Worm (Caenorhabditis elegans) whole organism, L1 larva: ENCODE data around the gene C07A12.7.

Source experiments
- C34B4.2 ChIP-seq: sonication (generic microtip); optimal IDR thresholded peaks from 2 replicates; lab custom pipeline; 2017; ENCODE audit warnings: mild to moderate bottlenecking, missing genetic modification characterization, missing compliant biosample characterization
- F16B12.6 ChIP-seq: fragments of 150-350 bp; optimal IDR thresholded peaks from 2 replicates; lab custom pipeline; 2014; ENCODE audit warnings: missing biosample characterization, missing genetic modification characterization
- aha-1 ChIP-seq: fragments of 150-350 bp; optimal IDR thresholded peaks from 2 replicates; lab custom pipeline; 2014; ENCODE audit warnings: missing biosample characterization, missing genetic modification characterization
- ama-1 ChIP-seq: fragments of 150-350 bp; optimal IDR thresholded peaks from 2 replicates; lab custom pipeline; 2014
- blmp-1 ChIP-seq: fragments of 150-350 bp; optimal IDR thresholded peaks from 2 replicates; lab custom pipeline; 2014; ENCODE audit warnings: missing biosample characterization, missing genetic modification characterization
- ceh-63 ChIP-seq: fragments of 200-800 bp; sonication (Bioruptor generic); optimal IDR thresholded peaks from 2 replicates; lab custom pipeline; 2018; ENCODE audit warnings: mild to moderate bottlenecking, missing genetic modification characterization, missing compliant biosample characterization
- ceh-8 ChIP-seq: fragments of 200-800 bp; sonication (Bioruptor generic); optimal IDR thresholded peaks from 2 replicates; lab custom pipeline; 2018; ENCODE audit warnings: mild to moderate bottlenecking, missing genetic modification characterization, moderate library complexity, missing compliant biosample characterization
- ceh-82 ChIP-seq, 3 experiments: fragments of 150-350 bp in 1 of 3; sonication (generic microtip) in 2 of 3; optimal IDR thresholded peaks; 2 replicates each; lab custom pipeline; 2014 to 2017; ENCODE audit warnings: missing biosample characterization in 3 of 3, missing genetic modification characterization in 3 of 3
- ceh-90 ChIP-seq: sonication (generic microtip); optimal IDR thresholded peaks from 2 replicates; lab custom pipeline; 2016; ENCODE audit warnings: missing genetic modification characterization, missing compliant biosample characterization
- ces-1 ChIP-seq: fragments of 150-350 bp; optimal IDR thresholded peaks from 2 replicates; lab custom pipeline; 2014; ENCODE audit warnings: missing biosample characterization, missing genetic modification reagents, missing genetic modification characterization
- dpl-1 ChIP-seq, 3 experiments: fragments of 150-350 bp in 2 of 3; sonication (generic microtip) in 1 of 3; optimal IDR thresholded peaks; 2 replicates each; lab custom pipeline; 2014 to 2017; ENCODE audit warnings: missing biosample characterization in 3 of 3, missing genetic modification characterization in 3 of 3, missing genetic modification reagents in 3 of 3
- dsc-1 ChIP-seq: sonication (generic microtip); optimal IDR thresholded peaks from 2 replicates; lab custom pipeline; 2016; ENCODE audit warnings: mild to moderate bottlenecking, missing genetic modification characterization, missing compliant biosample characterization
- efl-3 ChIP-seq: fragments of 200-800 bp; sonication (Bioruptor generic); optimal IDR thresholded peaks from 2 replicates; lab custom pipeline; 2018; ENCODE audit warnings: mild to moderate bottlenecking, missing genetic modification characterization, missing compliant biosample characterization
- egl-27 ChIP-seq, 2 experiments: fragments of 150-350 bp in 1 of 2; sonication (generic microtip); optimal IDR thresholded peaks; 3 replicates each; lab custom pipeline; 2017 to 2018; ENCODE audit warnings: missing biosample characterization in 2 of 2, missing genetic modification characterization in 2 of 2, missing genetic modification reagents in 2 of 2
- elt-3 ChIP-seq, 6 experiments: fragments of 150-350 bp in 1 of 6; sonication (generic microtip); optimal IDR thresholded peaks; 2 replicates each; lab custom pipeline; 2017 to 2018; ENCODE audit warnings: missing biosample characterization in 6 of 6, missing genetic modification characterization in 6 of 6, inconsistent platforms in 1 of 6
- hlh-4 ChIP-seq: sonication (generic microtip); optimal IDR thresholded peaks from 2 replicates; lab custom pipeline; 2016; ENCODE audit warnings: mild to moderate bottlenecking, missing genetic modification characterization, missing compliant biosample characterization
- hpl-2 ChIP-seq: fragments of 150-350 bp; optimal IDR thresholded peaks from 2 replicates; lab custom pipeline; 2014; ENCODE audit warnings: missing biosample characterization, missing genetic modification reagents, missing genetic modification characterization
- irx-1 ChIP-seq: sonication (generic microtip); optimal IDR thresholded peaks from 2 replicates; lab custom pipeline; 2016; ENCODE audit warnings: missing genetic modification characterization, missing compliant biosample characterization
- jun-1 ChIP-seq: fragments of 150-350 bp; optimal IDR thresholded peaks from 2 replicates; lab custom pipeline; 2014; ENCODE audit warnings: missing biosample characterization, missing genetic modification reagents, missing genetic modification characterization
- lin-13 ChIP-seq: fragments of 150-350 bp; optimal IDR thresholded peaks from 2 replicates; lab custom pipeline; 2014; ENCODE audit warnings: missing biosample characterization, missing genetic modification reagents, missing genetic modification characterization
- lin-14 ChIP-seq: fragments of 200-800 bp; sonication (Bioruptor generic); optimal IDR thresholded peaks from 2 replicates; lab custom pipeline; 2018; ENCODE audit warnings: mild to moderate bottlenecking, missing genetic modification characterization, moderate library complexity, missing compliant biosample characterization
- lin-15B ChIP-seq: fragments of 150-350 bp; sonication (generic microtip); optimal IDR thresholded peaks from 3 replicates; lab custom pipeline; 2014; ENCODE audit warnings: missing biosample characterization, missing genetic modification characterization
- lir-3 ChIP-seq: sonication (generic microtip); optimal IDR thresholded peaks from 2 replicates; lab custom pipeline; 2016; ENCODE audit warnings: mild to moderate bottlenecking, missing genetic modification characterization, moderate library complexity, missing compliant biosample characterization; ENCODE audit not compliant: poor library complexity
- lsy-2 ChIP-seq, 2 experiments: fragments of 150-350 bp; optimal IDR thresholded peaks; 2 replicates each; lab custom pipeline; 2014; ENCODE audit warnings: missing biosample characterization in 2 of 2, missing genetic modification characterization in 2 of 2
- mab-9 ChIP-seq: fragments of 200-800 bp; sonication (Bioruptor generic); IDR thresholded peaks from 2 replicates; pipeline ENCODE4 v1.3.6; 2022; ENCODE audit warnings: missing genetic modification reagents, missing genetic modification characterization, missing compliant biosample characterization
- mdl-1 ChIP-seq, 2 experiments: fragments of 150-350 bp; optimal IDR thresholded peaks; 2 replicates each; lab custom pipeline; 2014 to 2017; ENCODE audit warnings: missing biosample characterization in 2 of 2, missing genetic modification characterization in 2 of 2, inconsistent platforms in 1 of 2
- nhr-11 ChIP-seq: fragments of 150-350 bp; optimal IDR thresholded peaks from 2 replicates; lab custom pipeline; 2014; ENCODE audit warnings: missing biosample characterization, missing genetic modification characterization
- nhr-12 ChIP-seq: sonication (generic microtip); optimal IDR thresholded peaks from 2 replicates; lab custom pipeline; 2017; ENCODE audit warnings: missing biosample characterization, missing genetic modification characterization
- nhr-19 ChIP-seq: fragments of 200-800 bp; sonication (Bioruptor generic); conservative IDR thresholded peaks from 2 replicates; pipeline ENCODE4 v1.3.6; 2022; ENCODE audit warnings: missing genetic modification characterization, missing compliant biosample characterization
- nhr-20 ChIP-seq: sonication (generic microtip); optimal IDR thresholded peaks from 2 replicates; lab custom pipeline; 2016; ENCODE audit warnings: mild to moderate bottlenecking, missing genetic modification characterization, missing compliant biosample characterization
- nhr-28 ChIP-seq: fragments of 150-350 bp; optimal IDR thresholded peaks from 2 replicates; lab custom pipeline; 2014; ENCODE audit warnings: missing biosample characterization, missing genetic modification characterization
- nhr-47 ChIP-seq: sonication (generic microtip); optimal IDR thresholded peaks from 2 replicates; lab custom pipeline; 2016; ENCODE audit warnings: mild to moderate bottlenecking, missing genetic modification characterization, moderate library complexity, missing compliant biosample characterization
- nhr-71 ChIP-seq: sonication (generic microtip); optimal IDR thresholded peaks from 2 replicates; lab custom pipeline; 2016; ENCODE audit warnings: mild to moderate bottlenecking, missing genetic modification characterization, moderate library complexity, missing compliant biosample characterization
- nhr-76 ChIP-seq: sonication (generic microtip); optimal IDR thresholded peaks from 2 replicates; lab custom pipeline; 2017; ENCODE audit warnings: missing biosample characterization, missing genetic modification characterization
- nhr-84 ChIP-seq: sonication (generic microtip); optimal IDR thresholded peaks from 2 replicates; lab custom pipeline; 2017; ENCODE audit warnings: missing biosample characterization, missing genetic modification characterization
- nhr-85 ChIP-seq: sonication (generic microtip); peaks from one replicate; lab custom pipeline; 2016; ENCODE audit warnings: missing genetic modification characterization, inconsistent platforms, missing compliant biosample characterization
- nhr-90 ChIP-seq: sonication (generic microtip); optimal IDR thresholded peaks from 2 replicates; lab custom pipeline; 2016; ENCODE audit warnings: mild to moderate bottlenecking, missing genetic modification characterization, missing compliant biosample characterization; ENCODE audit not compliant: poor library complexity
- pag-3 ChIP-seq: sonication (generic microtip); optimal IDR thresholded peaks from 2 replicates; lab custom pipeline; 2017; ENCODE audit warnings: missing genetic modification characterization, mild to moderate bottlenecking, missing compliant biosample characterization, antibody characterized with exemption, borderline replicate concordance; ENCODE audit not compliant: insufficient read depth
- rnt-1 ChIP-seq: sonication (generic microtip); optimal IDR thresholded peaks from 2 replicates; lab custom pipeline; 2016; ENCODE audit warnings: mild to moderate bottlenecking, missing genetic modification characterization, moderate library complexity, missing compliant biosample characterization
- snu-23 ChIP-seq: sonication (generic microtip); optimal IDR thresholded peaks from 2 replicates; lab custom pipeline; 2016; ENCODE audit warnings: missing genetic modification characterization, missing compliant biosample characterization
- sptf-1 ChIP-seq: fragments of 150-350 bp; optimal IDR thresholded peaks from 2 replicates; lab custom pipeline; 2014; ENCODE audit warnings: missing biosample characterization, missing genetic modification characterization
- swsn-7 ChIP-seq: sonication (generic microtip); optimal IDR thresholded peaks from 2 replicates; lab custom pipeline; 2016; ENCODE audit warnings: missing genetic modification characterization, missing compliant biosample characterization
- tlp-1 ChIP-seq: fragments of 150-350 bp; optimal IDR thresholded peaks from 2 replicates; lab custom pipeline; 2014; ENCODE audit warnings: missing biosample characterization, missing genetic modification characterization
- unc-30 ChIP-seq: sonication (generic microtip); optimal IDR thresholded peaks from 2 replicates; lab custom pipeline; 2017; ENCODE audit warnings: missing biosample characterization, missing genetic modification characterization
- unc-62 ChIP-seq: fragments of 150-350 bp; optimal IDR thresholded peaks from 2 replicates; lab custom pipeline; 2014; ENCODE audit warnings: missing biosample characterization, missing genetic modification reagents, missing genetic modification characterization
- xbp-1 ChIP-seq: sonication (generic microtip); optimal IDR thresholded peaks from 2 replicates; lab custom pipeline; 2016; ENCODE audit warnings: missing genetic modification characterization, missing compliant biosample characterization
- zip-4 ChIP-seq: fragments of 200-800 bp; sonication (Bioruptor generic); optimal IDR thresholded peaks from 2 replicates; lab custom pipeline; 2018; ENCODE audit warnings: mild to moderate bottlenecking, missing genetic modification characterization, moderate library complexity, missing compliant biosample characterization
- ztf-11 ChIP-seq, 2 experiments: sonication (generic microtip); optimal IDR thresholded peaks; 2 replicates each; lab custom pipeline; 2016 to 2017; ENCODE audit warnings: missing genetic modification characterization in 2 of 2, missing biosample characterization in 1 of 2, missing compliant biosample characterization in 1 of 2
- ztf-4 ChIP-seq: fragments of 150-350 bp; optimal IDR thresholded peaks from 2 replicates; lab custom pipeline; 2014; ENCODE audit warnings: missing biosample characterization, missing genetic modification characterization

Gene C07A12.7

ce11 chrX:4524844-4525243 lies 2.9 kb upstream of the C07A12.7 start:
- TF ChIP-seq blmp-1 (peak; percentile 45), lsy-2 (tag; optimal IDR thresholded peaks at IDR 0.05; lab: Kevin White, UChicago) (peak in 1 of 2 experiments; percentile 40), nhr-71 (tag; lab: Kevin White, UChicago) (peak; percentile 32), lin-14 (GFP tag; lab: Kevin White, UChicago) (peak; percentile 46), nhr-85 (tag; lab: Kevin White, UChicago) (peak; percentile 90), rnt-1 (tag; lab: Kevin White, UChicago) (peak; percentile 6), dsc-1 (tag; lab: Kevin White, UChicago) (no peak), unc-30 (tag; lab: Kevin White, UChicago) (no peak), nhr-90 (tag; lab: Kevin White, UChicago) (peak; percentile 18), nhr-20 (tag; lab: Kevin White, UChicago) (peak; percentile 22), hlh-4 (tag; lab: Kevin White, UChicago) (no peak), xbp-1 (tag; lab: Kevin White, UChicago) (peak; percentile 94), snu-23 (GFP tag; lab: Kevin White, UChicago) (peak; percentile 22)

- peak in 1 of 2 experiments; percentile 79 for TF ChIP-seq mdl-1 (tag; optimal IDR thresholded peaks at IDR 0.05; lab: Kevin White, UChicago)
- TF ChIP-seq aha-1 (tag; lab: Kevin White, UChicago): peak; percentile 61
- TF ChIP-seq ceh-8 (GFP tag; lab: Kevin White, UChicago): peak; percentile 51
- no peak for TF ChIP-seq lir-3 (tag; lab: Kevin White, UChicago)
- peak; percentile 77 for TF ChIP-seq swsn-7 (tag; lab: Kevin White, UChicago)
- peak; percentile 26 for TF ChIP-seq F16B12.6 (tag; lab: Kevin White, UChicago)
- TF ChIP-seq unc-62 (GFP tag; lab: Kevin White, UChicago): no peak
- TF ChIP-seq nhr-12: no peak
- TF ChIP-seq nhr-76 (tag; lab: Kevin White, UChicago): no peak
- TF ChIP-seq irx-1: peak; percentile 55
- peak; percentile 72 for TF ChIP-seq nhr-20 (tag; lab: Kevin White, UChicago)
- TF ChIP-seq nhr-47 (tag; lab: Kevin White, UChicago): peak; percentile 76
- peak; percentile 92 for TF ChIP-seq blmp-1
- peak; percentile 100 for TF ChIP-seq xbp-1 (tag; lab: Kevin White, UChicago)
- TF ChIP-seq nhr-71 (tag; lab: Kevin White, UChicago): peak; percentile 81
- no peak for TF ChIP-seq egl-27 (tag; optimal IDR thresholded peaks at IDR 0.05; lab: Kevin White, UChicago)
- no peak for TF ChIP-seq ztf-4 (tag; lab: Kevin White, UChicago)
- no peak for TF ChIP-seq ces-1 (GFP tag; lab: Kevin White, UChicago)
- TF ChIP-seq ceh-90 (tag; lab: Kevin White, UChicago): no peak
- TF ChIP-seq ceh-82 (tag; optimal IDR thresholded peaks at IDR 0.05; lab: Kevin White, UChicago): peak; percentile 43 to 85 (median 60)
- TF ChIP-seq nhr-84 (tag; lab: Kevin White, UChicago): no peak
- TF ChIP-seq zip-4 (GFP tag; lab: Kevin White, UChicago): peak; percentile 39
- TF ChIP-seq dsc-1 (tag; lab: Kevin White, UChicago): peak; percentile 22
- no peak for TF ChIP-seq C34B4.2 (tag; lab: Kevin White, UChicago)
- TF ChIP-seq ceh-63: no peak
- peak; percentile 37 for TF ChIP-seq jun-1 (tag; lab: Kevin White, UChicago)
- peak; percentile 87 for TF ChIP-seq nhr-19 (GFP tag; lab: Robert Waterston, UW)
- TF ChIP-seq elt-3 (tag; optimal IDR thresholded peaks at IDR 0.05; lab: Kevin White, UChicago): peak in 4 of 6 experiments; percentile 4 to 75 (median 46)
- peak; percentile 23 to 39 (median 32) for TF ChIP-seq dpl-1 (GFP tag; optimal IDR thresholded peaks at IDR 0.05; lab: Kevin White, UChicago)
- no peak for TF ChIP-seq unc-30 (tag; lab: Kevin White, UChicago)
- no peak for TF ChIP-seq nhr-11 (tag; lab: Kevin White, UChicago)
- peak; percentile 69 for TF ChIP-seq ama-1
- no peak for TF ChIP-seq hlh-4 (tag; lab: Kevin White, UChicago)
- TF ChIP-seq pag-3: no peak
- peak; percentile 8 for TF ChIP-seq lin-15B
- TF ChIP-seq ztf-11 (tag; optimal IDR thresholded peaks at IDR 0.05; lab: Kevin White, UChicago): peak in 1 of 2 experiments; percentile 50
- TF ChIP-seq lin-13 (GFP tag; lab: Kevin White, UChicago): peak; percentile 75
- peak; percentile 40 for TF ChIP-seq efl-3 (GFP tag; lab: Kevin White, UChicago)
- peak; percentile 62 for TF ChIP-seq rnt-1 (tag; lab: Kevin White, UChicago)
- no peak for TF ChIP-seq hpl-2
- peak; percentile 69 for TF ChIP-seq mab-9 (GFP tag; lab: Robert Waterston, UW)
- no peak for TF ChIP-seq nhr-28 (tag; lab: Kevin White, UChicago)
- TF ChIP-seq sptf-1 (tag; lab: Kevin White, UChicago): no peak
- TF ChIP-seq tlp-1 (tag; lab: Kevin White, UChicago): no peak
Measured at ce11 chrX:4523887-4524350, 2.0 kb upstream of the C07A12.7 start, which contains the start of gene pdi-2. TSS of gene pdi-2 (plus strand) at chrX:4524155.
